1 worm cellular context compared by ENCODE assay signal in the genomic region with DNA sequence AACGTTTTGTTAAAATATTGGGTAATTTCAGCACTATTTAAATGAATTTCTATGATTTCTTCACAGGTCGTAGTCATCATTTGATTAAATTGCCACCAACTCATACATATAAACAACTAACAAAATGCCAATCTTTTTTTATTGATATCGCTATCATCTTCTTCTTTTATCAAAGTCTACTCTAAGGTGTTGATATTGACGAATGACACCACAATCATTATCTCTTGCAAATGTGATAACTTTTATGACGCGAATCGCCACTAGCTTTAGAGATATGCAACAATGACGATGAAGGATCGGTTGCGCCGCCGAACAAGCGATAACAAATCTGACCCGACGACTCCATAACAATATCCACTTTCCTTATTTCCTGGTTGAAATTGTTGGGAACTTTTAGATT.
TF ChIP-seq lines count a peak whose summit lies in the region.

No protein-coding gene starts in this region.

TF ChIP-seq in whole organism, L4 larva, 104 proteins besides CTCF, POLR2A, EP300 and RAD21 (continued from another document):
- no peak for TF ChIP-seq lin-15B (tag; optimal IDR thresholded peaks at IDR 0.05; lab: Kevin White, UChicago)
